Fruit fly (Drosophila melanogaster): ENCODE data around the gene CG13255.

CG13255 gene

DNA sequence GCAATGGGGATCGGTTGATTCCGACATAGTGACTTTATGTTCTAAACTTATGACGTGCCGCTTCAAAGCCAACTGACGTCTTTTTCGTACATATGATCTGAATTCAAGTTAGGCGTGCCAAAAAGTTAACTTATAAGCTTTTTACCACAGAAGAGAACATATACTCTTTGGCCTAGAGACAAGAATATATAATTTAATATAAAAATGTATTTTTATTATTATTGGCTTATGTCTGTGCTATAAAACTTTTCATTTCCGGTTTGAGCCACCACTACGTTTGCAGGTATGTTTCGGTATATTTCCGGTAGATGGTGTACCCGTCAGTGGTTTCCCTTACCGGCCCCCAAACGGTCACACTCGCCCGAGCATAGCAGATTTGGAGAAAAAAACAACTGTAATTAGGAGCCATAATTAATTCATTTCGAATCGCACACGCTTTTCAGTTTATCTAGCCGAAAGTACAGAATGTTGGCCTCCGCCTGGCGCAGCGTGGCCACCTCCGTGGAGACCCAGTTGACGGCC, 38.9 kb upstream of the CG13255 start, which contains the start of the genes CG3698 and tzn (continued):
- TF ChIP-seq Blimp-1 (GFP tag; optimal IDR thresholded peaks at IDR 0.05) (no peak), zen (tag; optimal IDR thresholded peaks at IDR 0.05) (peak; percentile 94), inv (GFP tag; IDR thresholded peaks at IDR 0.05; ENCODE audit: partially characterized antibody) (no peak), CG30403 (GFP tag; optimal IDR thresholded peaks at IDR 0.05) (peak; percentile 85), BEAF-32 (GFP tag; optimal IDR thresholded peaks at IDR 0.05) (peak; percentile 43), CG18011 (GFP tag; optimal IDR thresholded peaks at IDR 0.05) (peak; percentile 81), az2 (GFP tag; optimal IDR thresholded peaks at IDR 0.05) (peak; percentile 88), CG4854 (GFP tag; optimal IDR thresholded peaks at IDR 0.05) (peak; percentile 89), CG6791 (GFP tag; IDR thresholded peaks at IDR 0.05; ENCODE audit: partially characterized antibody) (no peak), HLH4C (GFP tag; IDR thresholded peaks at IDR 0.05; ENCODE audit: partially characterized antibody) (no peak), CG32767 (GFP tag; IDR thresholded peaks at IDR 0.05) (peak; percentile 75), Nf-YA (GFP tag; IDR thresholded peaks at IDR 0.05) (peak; percentile 89), D19A (tag; optimal IDR thresholded peaks at IDR 0.05) (peak; percentile 71), CG10321 (GFP tag; IDR thresholded peaks at IDR 0.05) (peak; percentile 80), pita (GFP tag; optimal IDR thresholded peaks at IDR 0.05) (peak; percentile 85), CG8089 (GFP tag; optimal IDR thresholded peaks at IDR 0.05) (peak; percentile 86), H2.0 (GFP tag; IDR thresholded peaks at IDR 0.05) (peak; percentile 91), disco-r (GFP tag; optimal IDR thresholded peaks at IDR 0.05) (peak; percentile 80), otp (GFP tag; IDR thresholded peaks at IDR 0.05) (peak; percentile 96), Chrac-16 (GFP tag; optimal IDR thresholded peaks at IDR 0.05) (peak; percentile 77), HmgZ (tag; optimal IDR thresholded peaks at IDR 0.05) (peak; percentile 94), sqz (GFP tag; optimal IDR thresholded peaks at IDR 0.05) (no peak), Meics (GFP tag; optimal IDR thresholded peaks at IDR 0.05) (peak; percentile 97), CG4282 (GFP tag; optimal IDR thresholded peaks at IDR 0.05) (peak; percentile 38), CG3407 (GFP tag; optimal IDR thresholded peaks at IDR 0.05) (peak; percentile 94), CrebB (tag; optimal IDR thresholded peaks at IDR 0.05) (peak; percentile 90), Dll (GFP tag; IDR thresholded peaks at IDR 0.05; ENCODE audit: partially characterized antibody) (no peak), CG16779 (GFP tag; IDR thresholded peaks at IDR 0.05) (peak; percentile 84), sug (tag; optimal IDR thresholded peaks at IDR 0.05) (peak; percentile 87), zen2 (GFP tag; IDR thresholded peaks at IDR 0.05; ENCODE audit: partially characterized antibody) (no peak), cato (GFP tag; optimal IDR thresholded peaks at IDR 0.05; ENCODE audit: borderline replicate concordance) (peak; percentile 91), Bdp1 (GFP tag; optimal IDR thresholded peaks at IDR 0.05) (peak; percentile 80), ranshi (GFP tag; IDR thresholded peaks at IDR 0.05) (peak; percentile 94), CG1602 (GFP tag; optimal IDR thresholded peaks at IDR 0.05) (peak; percentile 82), CG7372 (GFP tag; IDR thresholded peaks at IDR 0.05) (peak; percentile 94), CG1603 (tag; optimal IDR thresholded peaks at IDR 0.05) (peak; percentile 94), Doc3 (GFP tag; IDR thresholded peaks at IDR 0.05; ENCODE audit: partially characterized antibody) (no peak), tio (GFP tag; optimal IDR thresholded peaks at IDR 0.05) (peak; percentile 87), CG43689 (GFP tag; IDR thresholded peaks at IDR 0.05) (peak; percentile 94), CG12219 (GFP tag; optimal IDR thresholded peaks at IDR 0.05) (peak; percentile 88), CG11723 (GFP tag; optimal IDR thresholded peaks at IDR 0.05) (peak; percentile 90), CG10366 (GFP tag; IDR thresholded peaks at IDR 0.05) (peak; percentile 94), CG4820 (GFP tag; optimal IDR thresholded peaks at IDR 0.05) (peak; percentile 87), cas (GFP tag; IDR thresholded peaks at IDR 0.05) (peak; percentile 71), ac (GFP tag; optimal IDR thresholded peaks at IDR 0.05) (peak; percentile 93), Mrtf (GFP tag; IDR thresholded peaks at IDR 0.05) (peak; percentile 90), CG8359 (GFP tag; optimal IDR thresholded peaks at IDR 0.05; ENCODE audit: borderline replicate concordance) (peak; percentile 90), CG2678 (tag; optimal IDR thresholded peaks at IDR 0.05) (no peak), CG10565 (GFP tag; optimal IDR thresholded peaks at IDR 0.05) (peak; percentile 75), CG17361 (GFP tag; IDR thresholded peaks at IDR 0.05) (peak; percentile 89)

Measured in whole organism, embryonic.